Fruit fly (Drosophila melanogaster) whole organism, adult: ENCODE data around the gene Pdi.

Source experiments
- CG11617 ChIP-seq: fragments of 200-800 bp; sonication (Bioruptor generic); optimal IDR thresholded peaks from 2 replicates; lab custom pipeline; 2017; ENCODE audit warnings: mild to moderate bottlenecking, missing biosample characterization, missing genetic modification reagents, missing genetic modification characterization
- CG12768 ChIP-seq: fragments of 200-800 bp; sonication (Bioruptor generic); optimal IDR thresholded peaks from 2 replicates; lab custom pipeline; 2017; ENCODE audit warnings: missing biosample characterization, missing genetic modification characterization, mild to moderate bottlenecking, moderate library complexity, missing genetic modification reagents
- CG14711 ChIP-seq: fragments of 200-800 bp; sonication (Bioruptor generic); optimal IDR thresholded peaks from 2 replicates; lab custom pipeline; 2018; ENCODE audit warnings: missing biosample characterization, mild to moderate bottlenecking, missing genetic modification characterization, moderate library complexity
- CG1620 ChIP-seq: fragments of 200-800 bp; sonication (Bioruptor generic); optimal IDR thresholded peaks from 2 replicates; lab custom pipeline; 2016; ENCODE audit warnings: missing biosample characterization, missing genetic modification characterization
- CG33017 ChIP-seq: fragments of 200-800 bp; sonication (Bioruptor generic); optimal IDR thresholded peaks from 2 replicates; lab custom pipeline; 2018; ENCODE audit warnings: missing biosample characterization, mild to moderate bottlenecking, missing genetic modification characterization, moderate library complexity
- CG5204 ChIP-seq: fragments of 200-800 bp; sonication (Bioruptor generic); optimal IDR thresholded peaks from 2 replicates; lab custom pipeline; 2016; ENCODE audit warnings: missing biosample characterization, missing genetic modification characterization
- CG7045 ChIP-seq: fragments of 200-800 bp; sonication (Bioruptor generic); optimal IDR thresholded peaks from 2 replicates; lab custom pipeline; 2017; ENCODE audit warnings: missing biosample characterization, mild to moderate bottlenecking, missing genetic modification characterization
- CG7101 ChIP-seq: fragments of 200-800 bp; sonication (Bioruptor generic); optimal IDR thresholded peaks from 2 replicates; lab custom pipeline; 2018; ENCODE audit warnings: missing biosample characterization, mild to moderate bottlenecking, missing genetic modification characterization, moderate library complexity
- Clk ChIP-seq: fragments of 200-800 bp; sonication (Bioruptor generic); optimal IDR thresholded peaks from 2 replicates; lab custom pipeline; 2017; ENCODE audit warnings: missing biosample characterization, missing genetic modification characterization
- Crg-1 ChIP-seq: fragments of 200-800 bp; sonication (Bioruptor generic); optimal IDR thresholded peaks from 2 replicates; lab custom pipeline; 2016; ENCODE audit warnings: missing biosample characterization, missing genetic modification characterization
- Hr96 ChIP-seq: fragments of 200-800 bp; sonication (Bioruptor generic); optimal IDR thresholded peaks from 2 replicates; lab custom pipeline; 2016; ENCODE audit warnings: missing biosample characterization, missing genetic modification characterization
- Mnt ChIP-seq: fragments of 200-800 bp; sonication (Bioruptor generic); optimal IDR thresholded peaks from 2 replicates; lab custom pipeline; 2016; ENCODE audit warnings: missing biosample characterization, mild to moderate bottlenecking, missing genetic modification characterization
- bab1 ChIP-seq: fragments of 200-800 bp; sonication (Bioruptor generic); optimal IDR thresholded peaks from 3 replicates; lab custom pipeline; 2019; ENCODE audit warnings: missing biosample characterization, mild to moderate bottlenecking, missing genetic modification characterization, moderate library complexity
- cic ChIP-seq: fragments of 200-800 bp; sonication (Bioruptor generic); optimal IDR thresholded peaks from 2 replicates; lab custom pipeline; 2017; ENCODE audit warnings: missing biosample characterization, mild to moderate bottlenecking, missing genetic modification characterization, moderate library complexity
- cnc ChIP-seq, 2 experiments: fragments of >200 bp; optimal IDR thresholded peaks; 2 replicates each; lab custom pipeline; 2017
- kay ChIP-seq: fragments of 200-800 bp; sonication (Bioruptor generic); peaks from one replicate; lab custom pipeline; 2016; ENCODE audit warnings: missing biosample characterization, missing genetic modification characterization, borderline replicate concordance
- ovo ChIP-seq: fragments of 200-800 bp; sonication (Bioruptor generic); optimal IDR thresholded peaks from 2 replicates; lab custom pipeline; 2016; ENCODE audit warnings: missing biosample characterization, missing genetic modification characterization
- pad ChIP-seq: fragments of 200-800 bp; sonication (Bioruptor generic); optimal IDR thresholded peaks from 3 replicates; lab custom pipeline; 2017; ENCODE audit warnings: missing biosample characterization, missing genetic modification characterization, mild to moderate bottlenecking, moderate library complexity, missing genetic modification reagents
- tj ChIP-seq: fragments of 200-800 bp; sonication (Bioruptor generic); optimal IDR thresholded peaks from 3 replicates; lab custom pipeline; 2017; ENCODE audit warnings: missing biosample characterization, mild to moderate bottlenecking, missing genetic modification characterization, moderate library complexity
- toe ChIP-seq: fragments of 200-800 bp; sonication (Bioruptor generic); optimal IDR thresholded peaks from 2 replicates; lab custom pipeline; 2016; ENCODE audit warnings: missing biosample characterization, missing genetic modification characterization

Pdi gene

dm6 chr3L:15103988-15104848, 38.4 kb downstream of the Pdi start:
- TF ChIP-seq Mnt (no peak), pad (GFP tag; lab: Kevin White, UChicago) (peak; percentile 46), tj (GFP tag; lab: Kevin White, UChicago) (peak; percentile 6)

dm6 chr3L:15102669-15103309, 39.9 kb downstream of the Pdi start:
- no peak for TF ChIP-seq toe (GFP tag; lab: Kevin White, UChicago)
- TF ChIP-seq pad (GFP tag; lab: Kevin White, UChicago) = peak; percentile 56

dm6 chr3L:15101639-15102413, 40.8 kb downstream of the Pdi start:
- TF ChIP-seq cnc (optimal IDR thresholded peaks at IDR 0.05; lab: Kevin White, UChicago) (no peak), CG14711 (no peak), tj (GFP tag; lab: Kevin White, UChicago) (peak; percentile 86)

- no peak for TF ChIP-seq CG1620 (GFP tag; lab: Kevin White, UChicago)
- TF ChIP-seq Mnt = no peak
- no peak for TF ChIP-seq CG12768 (GFP tag; lab: Kevin White, UChicago)
- no peak for TF ChIP-seq ovo
- TF ChIP-seq CG11617 (GFP tag; lab: Kevin White, UChicago) = no peak
- peak; percentile 93 for TF ChIP-seq tj (GFP tag; lab: Kevin White, UChicago)
- no peak for TF ChIP-seq CG5204 (GFP tag; lab: Kevin White, UChicago)
- no peak for TF ChIP-seq toe (GFP tag; lab: Kevin White, UChicago)
Observed at dm6 chr3L:15100983-15101382, 41.7 kb downstream of the Pdi start.

dm6 chr3L:15099541-15099940, 43.1 kb downstream of the Pdi start:
- TF ChIP-seq bab1 (no peak), toe (GFP tag; lab: Kevin White, UChicago) (no peak), CG33017 (tag; lab: Kevin White, UChicago) (no peak), cic (GFP tag; lab: Kevin White, UChicago) (no peak), CG11617 (GFP tag; lab: Kevin White, UChicago) (no peak), kay (no peak), Clk (GFP tag; lab: Kevin White, UChicago) (no peak), CG7101 (tag; lab: Kevin White, UChicago) (no peak), CG1620 (GFP tag; lab: Kevin White, UChicago) (no peak), Mnt (no peak), Hr96 (GFP tag; lab: Kevin White, UChicago) (no peak), ovo (no peak), CG7045 (GFP tag; lab: Kevin White, UChicago) (no peak), tj (GFP tag; lab: Kevin White, UChicago) (no peak), CG12768 (GFP tag; lab: Kevin White, UChicago) (no peak), cnc (optimal IDR thresholded peaks at IDR 0.05; lab: Kevin White, UChicago) (no peak)

- TF ChIP-seq cnc (optimal IDR thresholded peaks at IDR 0.05; lab: Kevin White, UChicago) (no peak), CG7101 (tag; lab: Kevin White, UChicago) (peak; percentile 91), bab1 (peak; percentile 36), CG14711 (peak; percentile 76), Mnt (peak; percentile 57), CG11617 (GFP tag; lab: Kevin White, UChicago) (peak; percentile 73), Crg-1 (GFP tag; lab: Kevin White, UChicago) (peak; percentile 31), kay (peak; percentile 56), cic (GFP tag; lab: Kevin White, UChicago) (no peak), Hr96 (GFP tag; lab: Kevin White, UChicago) (no peak), toe (GFP tag; lab: Kevin White, UChicago) (no peak), CG7045 (GFP tag; lab: Kevin White, UChicago) (peak; percentile 59), CG12768 (GFP tag; lab: Kevin White, UChicago) (peak; percentile 80), CG5204 (GFP tag; lab: Kevin White, UChicago) (no peak), CG1620 (GFP tag; lab: Kevin White, UChicago) (no peak), pad (GFP tag; lab: Kevin White, UChicago) (peak; percentile 66), tj (GFP tag; lab: Kevin White, UChicago) (peak; percentile 76), Clk (GFP tag; lab: Kevin White, UChicago) (peak; percentile 50), ovo (peak; percentile 6), CG33017 (tag; lab: Kevin White, UChicago) (peak; percentile 92)
Observed at dm6 chr3L:15098659-15099512, 43.8 kb downstream of the Pdi start.
